Fruit fly (Drosophila melanogaster) whole organism, embryonic: ENCODE results near the gene RhoGAP5A.

Experiments used
- ATbp ChIP-seq: fragments of 200-800 bp; sonication (Bioruptor generic); optimal IDR thresholded peaks from 2 replicates; lab custom pipeline; 2017; ENCODE audit warnings: missing biosample characterization, mild to moderate bottlenecking, missing genetic modification characterization, missing genetic modification reagents
- Atf3 ChIP-seq: fragments of 200-800 bp; sonication (Bioruptor generic); optimal IDR thresholded peaks from 3 replicates; lab custom pipeline; 2016; ENCODE audit warnings: missing biosample characterization, missing genetic modification characterization
- Bgb ChIP-seq: fragments of 200-800 bp; sonication (Bioruptor generic); IDR thresholded peaks from 2 replicates; pipeline ENCODE4 v1.3.6; 2022; ENCODE audit warnings: missing biosample characterization, missing genetic modification characterization; ENCODE audit not compliant: partially characterized antibody
- Blimp-1 ChIP-seq: fragments of 200-800 bp; sonication (Bioruptor generic); optimal IDR thresholded peaks from 3 replicates; lab custom pipeline; 2018; ENCODE audit warnings: missing biosample characterization, missing genetic modification characterization, mild to moderate bottlenecking, moderate library complexity, missing genetic modification reagents
- C15 ChIP-seq: fragments of 200-800 bp; sonication (Bioruptor generic); IDR thresholded peaks from 3 replicates; pipeline ENCODE4 v1.3.6; 2022; ENCODE audit warnings: missing biosample characterization, missing genetic modification characterization
- CG10267 ChIP-seq: fragments of 200-800 bp; sonication (Bioruptor generic); optimal IDR thresholded peaks from 2 replicates; lab custom pipeline; 2018; ENCODE audit warnings: missing biosample characterization, mild to moderate bottlenecking, missing genetic modification characterization, moderate library complexity
- CG11504 ChIP-seq: fragments of 200-800 bp; sonication (Bioruptor generic); optimal IDR thresholded peaks from 3 replicates; lab custom pipeline; 2019; ENCODE audit warnings: missing biosample characterization, mild to moderate bottlenecking, missing genetic modification characterization, moderate library complexity
- CG12391 ChIP-seq: fragments of 200-800 bp; sonication (Bioruptor generic); optimal IDR thresholded peaks from 3 replicates; lab custom pipeline; 2018; ENCODE audit warnings: missing biosample characterization, mild to moderate bottlenecking, missing genetic modification characterization, moderate library complexity
- CG13424 ChIP-seq: fragments of 200-800 bp; sonication (Bioruptor generic); optimal IDR thresholded peaks from 2 replicates; lab custom pipeline; 2019; ENCODE audit warnings: missing biosample characterization, mild to moderate bottlenecking, missing genetic modification characterization, moderate library complexity
- CG14710 ChIP-seq: fragments of 200-800 bp; sonication (Bioruptor generic); optimal IDR thresholded peaks from 3 replicates; lab custom pipeline; 2019; ENCODE audit warnings: missing biosample characterization, mild to moderate bottlenecking, missing genetic modification characterization, moderate library complexity
- CG15269 ChIP-seq: fragments of 200-800 bp; sonication (Bioruptor generic); optimal IDR thresholded peaks from 2 replicates; lab custom pipeline; 2018; ENCODE audit warnings: missing biosample characterization, mild to moderate bottlenecking, missing genetic modification characterization, moderate library complexity
- CG1603 ChIP-seq: fragments of 200-800 bp; sonication (Bioruptor generic); optimal IDR thresholded peaks from 2 replicates; lab custom pipeline; 2019; ENCODE audit warnings: missing biosample characterization, mild to moderate bottlenecking, missing genetic modification characterization, moderate library complexity
- CG16779 ChIP-seq: fragments of 200-800 bp; sonication (Bioruptor generic); IDR thresholded peaks from 2 replicates; pipeline ENCODE4 v1.3.6; 2022; ENCODE audit warnings: missing biosample characterization, missing genetic modification characterization
- CG17359 ChIP-seq: fragments of 200-800 bp; sonication (Bioruptor generic); optimal IDR thresholded peaks from 3 replicates; lab custom pipeline; 2018; ENCODE audit warnings: missing biosample characterization, mild to moderate bottlenecking, missing genetic modification characterization, moderate library complexity
- CG17361 ChIP-seq: fragments of 200-800 bp; sonication (Bioruptor generic); IDR thresholded peaks from 3 replicates; pipeline ENCODE4 v1.3.6; 2022; ENCODE audit warnings: missing biosample characterization, missing genetic modification characterization
- CG2678 ChIP-seq: fragments of 200-800 bp; sonication (Bioruptor generic); optimal IDR thresholded peaks from 3 replicates; lab custom pipeline; 2019; ENCODE audit warnings: missing biosample characterization, mild to moderate bottlenecking, missing genetic modification characterization, moderate library complexity
- CG34224 ChIP-seq: fragments of 200-800 bp; sonication (Bioruptor generic); IDR thresholded peaks from 3 replicates; pipeline ENCODE4 v1.3.6; 2022; ENCODE audit warnings: missing biosample characterization, missing genetic modification characterization; ENCODE audit not compliant: partially characterized antibody
- CG34376 ChIP-seq: fragments of 200-800 bp; sonication (Bioruptor generic); optimal IDR thresholded peaks from 2 replicates; lab custom pipeline; 2018; ENCODE audit warnings: missing biosample characterization, mild to moderate bottlenecking, missing genetic modification characterization
- CG7556 ChIP-seq: fragments of 200-800 bp; sonication (Bioruptor generic); optimal IDR thresholded peaks from 2 replicates; lab custom pipeline; 2017; ENCODE audit warnings: missing biosample characterization, mild to moderate bottlenecking, missing genetic modification characterization
- CG9727 ChIP-seq: fragments of 200-800 bp; sonication (Bioruptor generic); optimal IDR thresholded peaks from 3 replicates; lab custom pipeline; 2017; ENCODE audit warnings: missing biosample characterization, mild to moderate bottlenecking, missing genetic modification characterization
- CoRest ChIP-seq: fragments of 200-800 bp; sonication (Bioruptor generic); optimal IDR thresholded peaks from 3 replicates; lab custom pipeline; 2018; ENCODE audit warnings: missing biosample characterization, mild to moderate bottlenecking, missing genetic modification characterization, moderate library complexity
- PHDP ChIP-seq: fragments of 200-800 bp; sonication (Bioruptor generic); optimal IDR thresholded peaks from 3 replicates; lab custom pipeline; 2018; ENCODE audit warnings: missing biosample characterization, mild to moderate bottlenecking, missing genetic modification characterization, moderate library complexity
- Ravus ChIP-seq: fragments of 200-800 bp; sonication (Bioruptor generic); IDR thresholded peaks from 2 replicates; pipeline ENCODE4 v1.3.6; 2022; ENCODE audit warnings: missing biosample characterization, missing genetic modification characterization
- Sox102F ChIP-seq: fragments of 200-800 bp; sonication (Bioruptor generic); optimal IDR thresholded peaks from 2 replicates; lab custom pipeline; 2018; ENCODE audit warnings: missing biosample characterization, mild to moderate bottlenecking, missing genetic modification characterization, moderate library complexity
- Xbp1 ChIP-seq: fragments of 200-800 bp; sonication (Bioruptor generic); optimal IDR thresholded peaks from 3 replicates; lab custom pipeline; 2016; ENCODE audit warnings: missing biosample characterization, mild to moderate bottlenecking, missing genetic modification characterization
- Xrp1 ChIP-seq: fragments of 200-800 bp; sonication (Bioruptor generic); IDR thresholded peaks from 2 replicates; pipeline ENCODE4 v1.3.6; 2022; ENCODE audit warnings: missing biosample characterization, missing genetic modification characterization
- bowl ChIP-seq: fragments of 200-800 bp; sonication (Bioruptor generic); IDR thresholded peaks from 2 replicates; pipeline ENCODE4 v1.3.6; 2022; ENCODE audit warnings: missing biosample characterization, missing genetic modification characterization
- chif ChIP-seq, 2 experiments: fragments of 200-800 bp; sonication (Bioruptor generic); optimal IDR thresholded peaks; 3 replicates each; lab custom pipeline; 2016; ENCODE audit warnings: missing biosample characterization in 2 of 2, missing genetic modification characterization in 2 of 2
- ci ChIP-seq: fragments of 200-800 bp; sonication (Bioruptor generic); IDR thresholded peaks from 3 replicates; pipeline ENCODE4 v1.3.6; 2022; ENCODE audit warnings: missing biosample characterization, missing genetic modification characterization
- dmrt11E ChIP-seq: fragments of 200-800 bp; sonication (Bioruptor generic); optimal IDR thresholded peaks from 3 replicates; lab custom pipeline; 2018; ENCODE audit warnings: missing biosample characterization, mild to moderate bottlenecking, missing genetic modification characterization, moderate library complexity
- eve ChIP-seq, 2 experiments: fragments of >200 bp; optimal IDR thresholded peaks; 2 replicates each; lab custom pipeline; 2017; ENCODE audit warnings: missing biosample characterization in 2 of 2, missing genetic modification characterization in 2 of 2
- fru ChIP-seq: fragments of >200 bp; optimal IDR thresholded peaks from 2 replicates; lab custom pipeline; 2017
- gem ChIP-seq: fragments of 200-800 bp; sonication (Bioruptor generic); optimal IDR thresholded peaks from 2 replicates; lab custom pipeline; 2019; ENCODE audit warnings: missing biosample characterization, mild to moderate bottlenecking, missing genetic modification characterization, moderate library complexity
- grau ChIP-seq: fragments of 200-800 bp; optimal IDR thresholded peaks from 3 replicates; lab custom pipeline; 2019; ENCODE audit warnings: missing biosample characterization, mild to moderate bottlenecking, missing genetic modification characterization, moderate library complexity
- ind ChIP-seq: fragments of 200-800 bp; sonication (Bioruptor generic); optimal IDR thresholded peaks from 3 replicates; lab custom pipeline; 2016; ENCODE audit warnings: missing biosample characterization, missing genetic modification characterization
- jumu ChIP-seq: fragments of 200-800 bp; sonication (Bioruptor generic); optimal IDR thresholded peaks from 3 replicates; lab custom pipeline; 2016; ENCODE audit warnings: missing biosample characterization, missing genetic modification characterization
- lab ChIP-seq: fragments of 200-800 bp; sonication (Bioruptor generic); optimal IDR thresholded peaks from 3 replicates; lab custom pipeline; 2017; ENCODE audit warnings: missing biosample characterization, missing genetic modification characterization, mild to moderate bottlenecking, moderate library complexity, missing genetic modification reagents
- lola ChIP-seq, 3 experiments: fragments of >200 bp in 2 of 3; fragments of 200-800 bp in 1 of 3; sonication (Bioruptor generic) in 1 of 3; optimal IDR thresholded peaks; 2 replicates each; lab custom pipeline; 2017 to 2019; ENCODE audit warnings: missing biosample characterization in 3 of 3, missing genetic modification characterization in 3 of 3, mild to moderate bottlenecking in 1 of 3, moderate library complexity in 1 of 3
- nerfin-1 ChIP-seq: fragments of 200-800 bp; sonication (Bioruptor generic); optimal IDR thresholded peaks from 3 replicates; lab custom pipeline; 2019; ENCODE audit warnings: missing biosample characterization, mild to moderate bottlenecking, missing genetic modification characterization, moderate library complexity
- org-1 ChIP-seq: fragments of 200-800 bp; sonication (Bioruptor generic); optimal IDR thresholded peaks from 2 replicates; lab custom pipeline; 2017; ENCODE audit warnings: missing biosample characterization, missing genetic modification characterization
- phol ChIP-seq: fragments of 200-800 bp; sonication (Bioruptor generic); optimal IDR thresholded peaks from 3 replicates; lab custom pipeline; 2018; ENCODE audit warnings: missing biosample characterization, mild to moderate bottlenecking, missing genetic modification characterization, moderate library complexity
- prd ChIP-seq, 3 experiments: fragments of >200 bp in 2 of 3; fragments of 200-800 bp in 1 of 3; sonication (Bioruptor generic) in 1 of 3; optimal IDR thresholded peaks in 2 of 3; IDR thresholded peaks in 1 of 3; 2 replicates in 2 of 3; 3 replicates in 1 of 3; pipeline versions ENCODE4 v1.3.6 to Lab custom; 2017 to 2022; ENCODE audit warnings: missing biosample characterization in 1 of 3, missing genetic modification characterization in 1 of 3
- sens ChIP-seq: fragments of 200-800 bp; sonication (Bioruptor generic); peaks from one replicate; lab custom pipeline; 2016; ENCODE audit warnings: missing biosample characterization, missing genetic modification characterization
- sug ChIP-seq: fragments of 200-800 bp; optimal IDR thresholded peaks from 2 replicates; lab custom pipeline; 2019; ENCODE audit warnings: missing biosample characterization, mild to moderate bottlenecking, missing genetic modification characterization, moderate library complexity
- tin ChIP-seq: fragments of 200-800 bp; sonication (Bioruptor generic); optimal IDR thresholded peaks from 3 replicates; lab custom pipeline; 2016; ENCODE audit warnings: missing biosample characterization, missing genetic modification characterization
- unpg ChIP-seq: fragments of 200-800 bp; sonication (Bioruptor generic); optimal IDR thresholded peaks from 3 replicates; lab custom pipeline; 2018; ENCODE audit warnings: missing biosample characterization, mild to moderate bottlenecking, missing genetic modification characterization, moderate library complexity
- vvl ChIP-seq: fragments of 200-800 bp; sonication (Bioruptor generic); IDR thresholded peaks from 2 replicates; pipeline ENCODE4 v1.3.6; 2022; ENCODE audit warnings: missing biosample characterization, missing genetic modification characterization
- zf30C ChIP-seq: fragments of 200-800 bp; sonication (Bioruptor generic); optimal IDR thresholded peaks from 3 replicates; lab custom pipeline; 2018; ENCODE audit warnings: missing biosample characterization, mild to moderate bottlenecking, missing genetic modification characterization

Gene RhoGAP5A

DNA sequence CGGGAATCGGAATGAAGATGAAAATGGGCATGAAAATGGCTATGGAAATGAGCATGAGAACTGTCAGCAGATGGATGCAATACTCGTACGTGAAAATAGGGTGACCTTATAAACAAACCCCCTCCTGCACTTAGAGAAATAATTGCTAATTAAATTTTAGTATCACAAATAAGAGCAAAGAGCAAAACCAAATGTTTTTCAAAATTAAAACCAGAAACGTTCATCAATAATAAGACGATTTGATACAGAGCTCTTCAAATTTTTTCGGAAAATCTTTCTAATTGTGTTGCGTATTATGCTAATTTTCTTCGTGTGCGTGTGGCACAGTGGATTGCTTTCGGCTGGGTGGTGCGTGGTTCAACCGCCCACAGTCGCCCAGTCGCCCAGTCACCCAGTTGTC is 27.6 kb upstream of the RhoGAP5A start (continued):
- TF ChIP-seq sug (tag; lab: Kevin White, UChicago), result no peak
- peak; percentile 30 for TF ChIP-seq lab (GFP tag; lab: Kevin White, UChicago)
- peak; percentile 93 for TF ChIP-seq sens (GFP tag; lab: Kevin White, UChicago)
- TF ChIP-seq CG10267 (tag; lab: Kevin White, UChicago), result peak; percentile 30
- TF ChIP-seq C15 (GFP tag; lab: Robert Waterston, UW), result no peak
- TF ChIP-seq CG17359 (tag; lab: Kevin White, UChicago), result peak; percentile 43
- TF ChIP-seq lola (GFP tag; optimal IDR thresholded peaks at IDR 0.05; lab: Kevin White, UChicago), result peak in 1 of 3 experiments; percentile 28
- peak; percentile 23 for TF ChIP-seq Xbp1 (GFP tag; lab: Kevin White, UChicago)
- peak; percentile 23 for TF ChIP-seq CG9727 (GFP tag; lab: Kevin White, UChicago)
- peak; percentile 46 for TF ChIP-seq CG2678 (tag; lab: Kevin White, UChicago)
- TF ChIP-seq zf30C (GFP tag; lab: Kevin White, UChicago), result peak; percentile 18
- peak; percentile 30 for TF ChIP-seq Sox102F (GFP tag; lab: Kevin White, UChicago)
- peak; percentile 35 for TF ChIP-seq unpg (GFP tag; lab: Kevin White, UChicago)
- TF ChIP-seq CG13424, result peak; percentile 23
- peak; percentile 14 for TF ChIP-seq CG15269
- TF ChIP-seq fru (lab: Kevin White, UChicago), result no peak
- TF ChIP-seq CG14710 (tag; lab: Kevin White, UChicago), result peak; percentile 24
- peak; percentile 44 for TF ChIP-seq Blimp-1 (GFP tag; lab: Kevin White, UChicago)
- no peak for TF ChIP-seq Bgb (GFP tag; lab: Robert Waterston, UW)
- peak; percentile 11 for TF ChIP-seq ATbp (GFP tag; lab: Kevin White, UChicago)
- peak in 1 of 2 experiments; percentile 41 for TF ChIP-seq chif (GFP tag; optimal IDR thresholded peaks at IDR 0.05; lab: Kevin White, UChicago)
- peak; percentile 30 for TF ChIP-seq nerfin-1 (tag; lab: Kevin White, UChicago)
- TF ChIP-seq CG7556 (GFP tag; lab: Kevin White, UChicago), result peak; percentile 18
- TF ChIP-seq CG12391 (tag; lab: Kevin White, UChicago), result peak; percentile 38
- TF ChIP-seq eve (GFP tag; optimal IDR thresholded peaks at IDR 0.05; lab: Kevin White, UChicago), result peak in 1 of 2 experiments; percentile 18
- no peak for TF ChIP-seq CG34224 (GFP tag; lab: Robert Waterston, UW)
- peak; percentile 10; the same call in 1 of the 2 replicates for TF ChIP-seq vvl (GFP tag; lab: Robert Waterston, UW)
- TF ChIP-seq CG17361, result no peak
- peak; percentile 49 for TF ChIP-seq dmrt11E
- peak; percentile 16 for TF ChIP-seq PHDP (tag; lab: Kevin White, UChicago)
- peak; percentile 13 for TF ChIP-seq jumu (GFP tag; lab: Kevin White, UChicago)
- no peak for TF ChIP-seq prd (optimal IDR thresholded peaks at IDR 0.05; lab: Kevin White, UChicago)
- TF ChIP-seq prd (GFP tag; IDR thresholded peaks at IDR 0.05; lab: Robert Waterston, UW), result peak; percentile 18; the same call in 1 of the 3 replicates
- TF ChIP-seq grau (tag; lab: Kevin White, UChicago), result peak; percentile 17
- peak; percentile 6 for TF ChIP-seq CG1603 (tag; lab: Kevin White, UChicago)
- peak; percentile 17 for TF ChIP-seq CoRest
- peak; percentile 14 for TF ChIP-seq ind
- peak; percentile 53 for TF ChIP-seq CG11504 (tag; lab: Kevin White, UChicago)
- peak; percentile 57 for TF ChIP-seq gem (tag; lab: Kevin White, UChicago)
- peak; percentile 1 for TF ChIP-seq org-1
- no peak for TF ChIP-seq CG16779
- peak; percentile 51 for TF ChIP-seq phol (tag; lab: Kevin White, UChicago)
- no peak for TF ChIP-seq bowl
- no peak for TF ChIP-seq Ravus (GFP tag; lab: Robert Waterston, UW)
- peak; percentile 8 for TF ChIP-seq tin (GFP tag; lab: Kevin White, UChicago)
- TF ChIP-seq CG34376 (GFP tag; lab: Kevin White, UChicago), result no peak
- TF ChIP-seq Xrp1 (GFP tag; lab: Robert Waterston, UW), result peak; percentile 22; the same call in 1 of the 2 replicates
- TF ChIP-seq ci, result peak; percentile 45; the same call in 1 of the 3 replicates
- no peak for TF ChIP-seq Atf3
